Fruit fly (Drosophila melanogaster): ENCODE measurements around the gene Mitofilin.

Mitofilin gene

DNA sequence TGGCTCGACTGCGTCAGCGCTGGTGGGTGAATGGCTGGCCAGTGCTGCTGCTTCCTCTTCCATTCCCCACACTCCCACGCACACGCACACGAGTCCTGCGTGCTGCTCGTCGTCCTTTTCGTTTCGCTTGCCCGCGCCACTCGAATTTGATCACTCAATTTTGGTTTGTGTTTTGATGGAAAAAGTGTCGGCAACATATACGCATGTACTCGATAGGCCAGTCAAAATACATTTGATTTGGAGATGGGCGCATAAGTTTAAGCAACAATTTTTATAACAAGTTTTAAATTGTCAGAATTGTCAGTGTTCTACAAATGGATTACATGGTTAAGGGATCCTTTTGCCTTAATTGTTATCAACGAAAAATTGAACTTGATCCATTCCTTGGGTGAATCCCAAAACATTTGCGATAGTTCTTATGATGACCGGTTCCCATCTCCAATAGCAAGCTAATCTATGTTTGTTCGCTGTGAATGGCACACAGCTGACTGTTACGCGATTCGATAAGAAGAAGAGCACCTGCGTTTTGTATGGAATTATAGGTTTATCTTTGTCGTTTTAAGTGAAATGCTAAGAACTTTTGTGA lies at the start of gene Mitofilin, which contains the start of gene mRpL35 (continued):
- no peak for TF ChIP-seq Fer1 (GFP tag; optimal IDR thresholded peaks at IDR 0.05)
- peak; percentile 30 for TF ChIP-seq Lhr (GFP tag; optimal IDR thresholded peaks at IDR 0.05)
- TF ChIP-seq CG17385 (GFP tag; optimal IDR thresholded peaks at IDR 0.05) = peak; percentile 93
- TF ChIP-seq NK7.1 (GFP tag; optimal IDR thresholded peaks at IDR 0.05) = peak; percentile 24
- TF ChIP-seq Scr (GFP tag; IDR thresholded peaks at IDR 0.05; ENCODE audit: partially characterized antibody) = peak; percentile 71
- TF ChIP-seq Doc2 (GFP tag; IDR thresholded peaks at IDR 0.05) = no peak
- peak; percentile 1 for TF ChIP-seq dmrt11E (tag; optimal IDR thresholded peaks at IDR 0.05)
- TF ChIP-seq chif (GFP tag; optimal IDR thresholded peaks at IDR 0.05) = peak; percentile 36 to 52
- no peak for TF ChIP-seq CrebB (tag; optimal IDR thresholded peaks at IDR 0.05)
- TF ChIP-seq CG17829 (tag; optimal IDR thresholded peaks at IDR 0.05) = peak; percentile 39
- TF ChIP-seq B-H2 (GFP tag; optimal IDR thresholded peaks at IDR 0.05) = peak; percentile 36
- peak; percentile 41 for TF ChIP-seq CG18262 (tag; optimal IDR thresholded peaks at IDR 0.05)
- TF ChIP-seq Bdp1 (GFP tag; optimal IDR thresholded peaks at IDR 0.05) = no peak
- peak; percentile 10 for TF ChIP-seq Oli (tag; optimal IDR thresholded peaks at IDR 0.05)
- peak; percentile 9 for TF ChIP-seq CG9797 (GFP tag; optimal IDR thresholded peaks at IDR 0.05)
- peak; percentile 9 for TF ChIP-seq Hr3 (GFP tag; optimal IDR thresholded peaks at IDR 0.05)
- peak; percentile 68; the same call in 2 of the 3 replicates for TF ChIP-seq CG17361 (GFP tag; IDR thresholded peaks at IDR 0.05)
- peak; percentile 58 for TF ChIP-seq mam (GFP tag; optimal IDR thresholded peaks at IDR 0.05)
- no peak for TF ChIP-seq eyg (GFP tag; optimal IDR thresholded peaks at IDR 0.05)
- TF ChIP-seq CG3838 (GFP tag; optimal IDR thresholded peaks at IDR 0.05) = no peak
- TF ChIP-seq CG9932 (GFP tag; IDR thresholded peaks at IDR 0.05) = peak; percentile 61
- peak; percentile 47; the same call in 1 of the 2 replicates for TF ChIP-seq GATAe (GFP tag; conservative IDR thresholded peaks at IDR 0.05)
- peak; percentile 63 for TF ChIP-seq CG8944 (GFP tag; optimal IDR thresholded peaks at IDR 0.05)
- peak; percentile 31 for TF ChIP-seq maf-S (GFP tag; optimal IDR thresholded peaks at IDR 0.05)
- TF ChIP-seq p53 (GFP tag; optimal IDR thresholded peaks at IDR 0.05) = peak; percentile 38
- peak; percentile 81 for TF ChIP-seq zfh2 (GFP tag; optimal IDR thresholded peaks at IDR 0.05)
- peak; percentile 21 for TF ChIP-seq Dek (tag; optimal IDR thresholded peaks at IDR 0.05)
- 0 out of 3 replicates have a peak, but pooled peaks have one; percentile 37 for TF ChIP-seq Doc3 (GFP tag; IDR thresholded peaks at IDR 0.05; ENCODE audit: partially characterized antibody)
- TF ChIP-seq Poxn (GFP tag; IDR thresholded peaks at IDR 0.05) = no peak
- TF ChIP-seq hth (optimal IDR thresholded peaks at IDR 0.05) = no peak
- TF ChIP-seq CG1602 (GFP tag; optimal IDR thresholded peaks at IDR 0.05) = peak; percentile 49
- peak; percentile 65 for TF ChIP-seq CG12659 (GFP tag; optimal IDR thresholded peaks at IDR 0.05)
- TF ChIP-seq nmo (GFP tag; optimal IDR thresholded peaks at IDR 0.05) = peak; percentile 58
- peak; percentile 43 for TF ChIP-seq CG9876 (GFP tag; optimal IDR thresholded peaks at IDR 0.05)
- peak; percentile 26 for TF ChIP-seq CG33213 (GFP tag; optimal IDR thresholded peaks at IDR 0.05)
- peak; percentile 94 for TF ChIP-seq Vsx1 (GFP tag; optimal IDR thresholded peaks at IDR 0.05)
- peak; percentile 37 for TF ChIP-seq CG13424 (tag; optimal IDR thresholded peaks at IDR 0.05)
- peak; percentile 20 for TF ChIP-seq CG7556 (GFP tag; optimal IDR thresholded peaks at IDR 0.05)

DNA sequence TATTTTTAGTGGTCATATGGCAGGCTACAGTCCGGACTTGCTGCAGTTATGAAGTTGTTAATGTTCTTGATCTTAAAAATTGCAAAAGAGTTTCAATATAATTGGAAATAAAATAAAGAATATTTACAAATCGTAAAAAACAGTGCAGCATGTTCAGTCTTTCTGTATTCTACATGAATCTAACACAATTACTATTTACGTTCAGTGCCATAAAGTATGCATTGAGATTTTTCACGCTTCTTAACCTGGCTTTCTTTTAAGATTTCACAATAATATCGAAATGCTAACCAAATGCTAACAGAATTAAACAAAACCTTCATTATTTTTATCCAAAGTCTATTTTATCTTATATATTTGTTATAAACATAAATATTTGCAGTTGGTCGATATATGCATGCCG lies 49.4 kb upstream of the Mitofilin start:
- TF ChIP-seq gsb (GFP tag; IDR thresholded peaks at IDR 0.05) (no peak), stwl (tag; optimal IDR thresholded peaks at IDR 0.05) (peak; percentile 85), CG30020 (tag; optimal IDR thresholded peaks at IDR 0.05) (no peak), ase (GFP tag; IDR thresholded peaks at IDR 0.05) (no peak), CTCF (GFP tag; optimal IDR thresholded peaks at IDR 0.05) (peak; percentile 53), Xbp1 (GFP tag; optimal IDR thresholded peaks at IDR 0.05) (no peak), kni (GFP tag; optimal IDR thresholded peaks at IDR 0.05) (no peak), Hmx (GFP tag; optimal IDR thresholded peaks at IDR 0.05) (no peak), Chrac-16 (GFP tag; optimal IDR thresholded peaks at IDR 0.05) (no peak), CG7963 (GFP tag; IDR thresholded peaks at IDR 0.05; ENCODE audit: partially characterized antibody) (no peak), CG30431 (GFP tag; optimal IDR thresholded peaks at IDR 0.05) (no peak), en (GFP tag; optimal IDR thresholded peaks at IDR 0.05) (no peak), CG12071 (GFP tag; optimal IDR thresholded peaks at IDR 0.05) (no peak), Bdp1 (GFP tag; optimal IDR thresholded peaks at IDR 0.05) (no peak), lab (GFP tag; optimal IDR thresholded peaks at IDR 0.05) (no peak), Mrtf (GFP tag; IDR thresholded peaks at IDR 0.05) (no peak)

Measured in whole organism, embryonic.